Worm (Caenorhabditis elegans) whole organism, late embryonic: ENCODE results near the gene cyp-14A1.

Experiments used
- C38D4.7 ChIP-seq: fragments of 200-800 bp; sonication (Bioruptor generic); optimal IDR thresholded peaks from 2 replicates; lab custom pipeline; 2018; ENCODE audit warnings: mild to moderate bottlenecking, missing genetic modification characterization, moderate library complexity, missing compliant biosample characterization
- K09A11.1 ChIP-seq: sonication (generic microtip); optimal IDR thresholded peaks from 2 replicates; lab custom pipeline; 2017; ENCODE audit warnings: antibody characterized with exemption, mild to moderate bottlenecking, missing genetic modification characterization, missing compliant biosample characterization; ENCODE audit not compliant: insufficient read depth
- T23F11.4 ChIP-seq: fragments of 200-800 bp; sonication (Bioruptor generic); optimal IDR thresholded peaks from 2 replicates; lab custom pipeline; 2018; ENCODE audit warnings: mild to moderate bottlenecking, missing genetic modification characterization, missing compliant biosample characterization
- Y22D7AL.16 ChIP-seq: sonication (generic microtip); optimal IDR thresholded peaks from 2 replicates; lab custom pipeline; 2016; ENCODE audit warnings: missing genetic modification characterization, missing compliant biosample characterization
- ceh-14 ChIP-seq: sonication (generic microtip); optimal IDR thresholded peaks from 2 replicates; lab custom pipeline; 2016; ENCODE audit warnings: missing genotype, missing genetic modification characterization, missing compliant biosample characterization
- ceh-22 ChIP-seq: sonication (generic microtip); optimal IDR thresholded peaks from 2 replicates; lab custom pipeline; 2017; ENCODE audit warnings: missing biosample characterization, missing genetic modification characterization
- ceh-24 ChIP-seq: sonication (generic microtip); optimal IDR thresholded peaks from 2 replicates; lab custom pipeline; 2016; ENCODE audit warnings: mild to moderate bottlenecking, missing genetic modification characterization, missing compliant biosample characterization
- ceh-34 ChIP-seq: sonication (generic microtip); optimal IDR thresholded peaks from 2 replicates; lab custom pipeline; 2016; ENCODE audit warnings: mild to moderate bottlenecking, missing genetic modification characterization, missing compliant biosample characterization
- ceh-48 ChIP-seq: sonication (generic microtip); optimal IDR thresholded peaks from 2 replicates; lab custom pipeline; 2016; ENCODE audit warnings: missing genetic modification characterization, inconsistent platforms, missing compliant biosample characterization
- ceh-6 ChIP-seq: fragments of 200-800 bp; sonication (Bioruptor generic); optimal IDR thresholded peaks from 2 replicates; lab custom pipeline; 2018; ENCODE audit warnings: mild to moderate bottlenecking, missing genetic modification characterization, missing compliant biosample characterization
- che-1 ChIP-seq: sonication (generic microtip); optimal IDR thresholded peaks from 2 replicates; lab custom pipeline; 2016; ENCODE audit warnings: mild to moderate bottlenecking, missing genetic modification characterization, missing compliant biosample characterization
- ets-4 ChIP-seq: sonication (generic microtip); optimal IDR thresholded peaks from 2 replicates; lab custom pipeline; 2016; ENCODE audit warnings: missing genetic modification characterization, missing compliant biosample characterization
- fax-1 ChIP-seq: sonication (generic microtip); optimal IDR thresholded peaks from 2 replicates; lab custom pipeline; 2016; ENCODE audit warnings: missing genotype, missing genetic modification characterization, missing compliant biosample characterization
- fkh-10 ChIP-seq: fragments of 150-350 bp; optimal IDR thresholded peaks from 2 replicates; lab custom pipeline; 2014; ENCODE audit warnings: missing biosample characterization, missing genetic modification reagents, missing genetic modification characterization
- hlh-13 ChIP-seq: fragments of 200-800 bp; sonication (Bioruptor generic); optimal IDR thresholded peaks from 2 replicates; lab custom pipeline; 2018; ENCODE audit warnings: mild to moderate bottlenecking, missing genetic modification characterization, missing compliant biosample characterization
- hlh-15 ChIP-seq: sonication (generic microtip); optimal IDR thresholded peaks from 2 replicates; lab custom pipeline; 2016; ENCODE audit warnings: missing genetic modification characterization, missing compliant biosample characterization
- hlh-30 ChIP-seq: sonication (generic microtip); optimal IDR thresholded peaks from 2 replicates; lab custom pipeline; 2017; ENCODE audit warnings: antibody characterized with exemption, missing genetic modification characterization, missing compliant biosample characterization; ENCODE audit not compliant: insufficient read depth
- hlh-8 ChIP-seq: sonication (generic microtip); optimal IDR thresholded peaks from 2 replicates; lab custom pipeline; 2016; ENCODE audit warnings: missing genotype, missing genetic modification characterization, missing compliant biosample characterization
- lim-6 ChIP-seq: sonication (generic microtip); optimal IDR thresholded peaks from 2 replicates; lab custom pipeline; 2016; ENCODE audit warnings: missing genetic modification characterization, missing compliant biosample characterization
- nfya-1 ChIP-seq: sonication (generic microtip); optimal IDR thresholded peaks from 2 replicates; lab custom pipeline; 2017; ENCODE audit warnings: missing genetic modification characterization, mild to moderate bottlenecking, missing compliant biosample characterization, antibody characterized with exemption, moderate library complexity
- nhr-232 ChIP-seq: sonication (generic microtip); optimal IDR thresholded peaks from 2 replicates; lab custom pipeline; 2016; ENCODE audit warnings: missing genetic modification characterization, missing compliant biosample characterization
- npax-4 ChIP-seq: sonication (generic microtip); optimal IDR thresholded peaks from 2 replicates; lab custom pipeline; 2016; ENCODE audit warnings: missing genetic modification characterization, missing compliant biosample characterization
- odd-2 ChIP-seq: sonication (generic microtip); optimal IDR thresholded peaks from 2 replicates; lab custom pipeline; 2017; ENCODE audit warnings: antibody characterized with exemption, mild to moderate bottlenecking, missing genetic modification characterization, missing compliant biosample characterization
- pax-1 ChIP-seq: fragments of 150-350 bp; optimal IDR thresholded peaks from 2 replicates; lab custom pipeline; 2014; ENCODE audit warnings: missing biosample characterization, missing genetic modification characterization
- pha-2 ChIP-seq: sonication (generic microtip); optimal IDR thresholded peaks from 2 replicates; lab custom pipeline; 2017; ENCODE audit warnings: mild to moderate bottlenecking, missing genetic modification characterization, missing compliant biosample characterization
- pha-4 ChIP-seq: fragments of 150-350 bp; optimal IDR thresholded peaks from 2 replicates; lab custom pipeline; 2018; ENCODE audit warnings: missing biosample characterization, missing genetic modification reagents, missing genetic modification characterization
- pqm-1 ChIP-seq: sonication (generic microtip); optimal IDR thresholded peaks from 2 replicates; lab custom pipeline; 2016; ENCODE audit warnings: missing genetic modification characterization, missing compliant biosample characterization
- ref-2 ChIP-seq: sonication (generic microtip); optimal IDR thresholded peaks from 2 replicates; lab custom pipeline; 2016; ENCODE audit warnings: missing genetic modification characterization, missing compliant biosample characterization
- sox-2 ChIP-seq: fragments of 200-800 bp; sonication (Bioruptor generic); IDR thresholded peaks from 2 replicates; pipeline ENCODE4 v1.3.6; 2022; ENCODE audit warnings: missing genetic modification reagents, missing genetic modification characterization, missing compliant biosample characterization
- sox-4 ChIP-seq: sonication (generic microtip); optimal IDR thresholded peaks from 2 replicates; lab custom pipeline; 2017; ENCODE audit warnings: mild to moderate bottlenecking, missing genetic modification characterization, inconsistent platforms, missing compliant biosample characterization
- syd-9 ChIP-seq: sonication (generic microtip); optimal IDR thresholded peaks from 2 replicates; lab custom pipeline; 2016; ENCODE audit warnings: mild to moderate bottlenecking, missing genetic modification characterization, moderate library complexity, missing compliant biosample characterization
- tbx-2 ChIP-seq: sonication (generic microtip); optimal IDR thresholded peaks from 2 replicates; lab custom pipeline; 2016; ENCODE audit warnings: missing genetic modification characterization, missing compliant biosample characterization
- unc-86 ChIP-seq: sonication (generic microtip); optimal IDR thresholded peaks from 2 replicates; lab custom pipeline; 2016; ENCODE audit warnings: missing genetic modification characterization, missing compliant biosample characterization

Gene cyp-14A1

ce11 chrX:13225111-13225905, 41.8 kb downstream of the cyp-14A1 start (continued):
- no peak for TF ChIP-seq ceh-14 (tag; lab: Kevin White, UChicago)

- TF ChIP-seq nfya-1 (no peak), hlh-8 (tag; lab: Kevin White, UChicago) (no peak), hlh-13 (GFP tag; lab: Kevin White, UChicago) (no peak), ceh-34 (tag; lab: Kevin White, UChicago) (no peak), pha-4 (no peak), hlh-15 (tag; lab: Kevin White, UChicago) (no peak), sox-2 (GFP tag; lab: Robert Waterston, UW) (no peak), Y22D7AL.16 (tag; lab: Kevin White, UChicago) (no peak), fkh-10 (no peak), ceh-6 (no peak), npax-4 (tag; lab: Kevin White, UChicago) (no peak)
These were observed 42.5 kb downstream of the cyp-14A1 start, which contains the start of gene skr-19 for ce11 chrX:13224608-13225007. skr-19 (minus strand) TSS chrX:13224708.

ce11 chrX:13223437-13223836, 43.7 kb downstream of the cyp-14A1 start, which contains the start of gene skr-20:
skr-20 (minus strand) TSS chrX:13223537.
- no peak for TF ChIP-seq tbx-2
- TF ChIP-seq ref-2 (tag; lab: Kevin White, UChicago): no peak
- no peak for TF ChIP-seq pax-1 (tag; lab: Kevin White, UChicago)
- no peak for TF ChIP-seq unc-86 (tag; lab: Kevin White, UChicago)
- no peak for TF ChIP-seq pqm-1 (tag; lab: Kevin White, UChicago)
- no peak for TF ChIP-seq syd-9
- no peak for TF ChIP-seq hlh-30 (tag; lab: Kevin White, UChicago)
- TF ChIP-seq ceh-48 (tag; lab: Kevin White, UChicago): no peak
- TF ChIP-seq, all 69 proteins: peak for 0

- TF ChIP-seq pqm-1 (tag; lab: Kevin White, UChicago): no peak
- TF ChIP-seq odd-2 (tag; lab: Kevin White, UChicago): no peak
- TF ChIP-seq ceh-34 (tag; lab: Kevin White, UChicago): no peak
- no peak for TF ChIP-seq sox-4 (tag; lab: Kevin White, UChicago)
- TF ChIP-seq fax-1 (tag; lab: Kevin White, UChicago): no peak
- no peak for TF ChIP-seq ets-4 (tag; lab: Kevin White, UChicago)
- no peak for TF ChIP-seq npax-4 (tag; lab: Kevin White, UChicago)
- no peak for TF ChIP-seq che-1 (tag; lab: Kevin White, UChicago)
- TF ChIP-seq C38D4.7 (GFP tag; lab: Kevin White, UChicago): no peak
- TF ChIP-seq, all 69 proteins: peak for 0
These were observed 45.8 kb downstream of the cyp-14A1 start, which contains the start of gene asp-4 for ce11 chrX:13221357-13221756. asp-4 (minus strand) TSS chrX:13221462.

ce11 chrX:13220609-13221008, 46.5 kb downstream of the cyp-14A1 start:
- TF ChIP-seq ceh-34 (tag; lab: Kevin White, UChicago) (no peak), unc-86 (tag; lab: Kevin White, UChicago) (no peak), ets-4 (tag; lab: Kevin White, UChicago) (no peak), hlh-8 (tag; lab: Kevin White, UChicago) (no peak), lim-6 (no peak), ceh-24 (no peak), K09A11.1 (no peak), ceh-22 (no peak), pha-2 (tag; lab: Kevin White, UChicago) (no peak), syd-9 (no peak), pqm-1 (tag; lab: Kevin White, UChicago) (no peak), nhr-232 (tag; lab: Kevin White, UChicago) (no peak), hlh-13 (GFP tag; lab: Kevin White, UChicago) (no peak), T23F11.4 (GFP tag; lab: Kevin White, UChicago) (no peak)
- TF ChIP-seq, all 69 proteins: peak for 0
